Fruit fly (Drosophila melanogaster) whole organism, prepupa: ENCODE results near the gene CG18262.

ENCODE experiments used
- Blimp-1 ChIP-seq: fragments of 200-800 bp; sonication (Bioruptor generic); optimal IDR thresholded peaks from 3 replicates; lab custom pipeline; 2017; ENCODE audit warnings: missing biosample characterization, missing genetic modification characterization, mild to moderate bottlenecking, moderate library complexity, missing genetic modification reagents
- CG10631 ChIP-seq: fragments of 200-800 bp; sonication (Bioruptor generic); optimal IDR thresholded peaks from 2 replicates; lab custom pipeline; 2016; ENCODE audit warnings: missing biosample characterization, missing genetic modification characterization
- CG10669 ChIP-seq: fragments of 200-800 bp; sonication (Bioruptor generic); optimal IDR thresholded peaks from 3 replicates; lab custom pipeline; 2018; ENCODE audit warnings: missing biosample characterization, mild to moderate bottlenecking, missing genetic modification characterization, moderate library complexity
- CG11294 ChIP-seq: fragments of 200-800 bp; sonication (Bioruptor generic); IDR thresholded peaks from 2 replicates; pipeline ENCODE4 v1.3.6; 2022; ENCODE audit warnings: missing biosample characterization, missing genetic modification characterization
- CG11762 ChIP-seq: fragments of 200-800 bp; sonication (Bioruptor generic); optimal IDR thresholded peaks from 3 replicates; lab custom pipeline; 2016; ENCODE audit warnings: missing biosample characterization, missing genetic modification characterization; ENCODE audit not compliant: insufficient read depth
- CG15336 ChIP-seq: fragments of 200-800 bp; sonication (Bioruptor generic); IDR thresholded peaks from 2 replicates; pipeline ENCODE4 v1.3.6; 2022; ENCODE audit warnings: missing biosample characterization, missing genetic modification characterization
- CG1621 ChIP-seq: fragments of 200-800 bp; sonication (Bioruptor generic); optimal IDR thresholded peaks from 3 replicates; lab custom pipeline; 2018; ENCODE audit warnings: missing biosample characterization, mild to moderate bottlenecking, missing genetic modification characterization
- CG16779 ChIP-seq: fragments of 200-800 bp; sonication (Bioruptor generic); optimal IDR thresholded peaks from 3 replicates; lab custom pipeline; 2017; ENCODE audit warnings: missing biosample characterization, mild to moderate bottlenecking, missing genetic modification characterization
- CG3032 ChIP-seq: fragments of 200-800 bp; optimal IDR thresholded peaks from 2 replicates; lab custom pipeline; 2019; ENCODE audit warnings: missing biosample characterization, mild to moderate bottlenecking, missing genetic modification characterization, moderate library complexity
- CG31627 ChIP-seq: fragments of 200-800 bp; sonication (Bioruptor generic); optimal IDR thresholded peaks from 3 replicates; lab custom pipeline; 2016; ENCODE audit warnings: missing biosample characterization, missing genetic modification characterization
- CG3919 ChIP-seq: fragments of 200-800 bp; sonication (Bioruptor generic); optimal IDR thresholded peaks from 3 replicates; lab custom pipeline; 2016; ENCODE audit warnings: missing biosample characterization, missing genetic modification characterization
- CG4318 ChIP-seq: fragments of 200-800 bp; sonication (Bioruptor generic); optimal IDR thresholded peaks from 3 replicates; lab custom pipeline; 2017; ENCODE audit warnings: missing biosample characterization, mild to moderate bottlenecking, missing genetic modification characterization
- CG6163 ChIP-seq: fragments of 200-800 bp; sonication (Bioruptor generic); IDR thresholded peaks from 3 replicates; pipeline ENCODE4 v1.3.6; 2022; ENCODE audit warnings: missing biosample characterization, missing genetic modification characterization
- CG6276 ChIP-seq: fragments of 200-800 bp; sonication (Bioruptor generic); optimal IDR thresholded peaks from 2 replicates; lab custom pipeline; 2017; ENCODE audit warnings: missing biosample characterization, mild to moderate bottlenecking, missing genetic modification characterization
- CG6792 ChIP-seq: fragments of 200-800 bp; sonication (Bioruptor generic); optimal IDR thresholded peaks from 3 replicates; lab custom pipeline; 2016; ENCODE audit warnings: missing biosample characterization, missing genetic modification characterization
- CG6808 ChIP-seq: fragments of 200-800 bp; sonication (Bioruptor generic); optimal IDR thresholded peaks from 3 replicates; lab custom pipeline; 2017; ENCODE audit warnings: missing biosample characterization, missing genetic modification characterization, mild to moderate bottlenecking, moderate library complexity, missing genetic modification reagents
- CG6854 ChIP-seq: fragments of 200-800 bp; sonication (Bioruptor generic); optimal IDR thresholded peaks from 2 replicates; lab custom pipeline; 2017; ENCODE audit warnings: missing biosample characterization, mild to moderate bottlenecking, missing genetic modification characterization
- CG7368 ChIP-seq: fragments of 200-800 bp; sonication (Bioruptor generic); optimal IDR thresholded peaks from 3 replicates; lab custom pipeline; 2016; ENCODE audit warnings: missing biosample characterization, missing genetic modification characterization
- CG8119 ChIP-seq: fragments of 200-800 bp; sonication (Bioruptor generic); IDR thresholded peaks from 3 replicates; pipeline ENCODE4 v1.3.6; 2022; ENCODE audit warnings: missing biosample characterization, missing genetic modification characterization
- CG8319 ChIP-seq: fragments of 200-800 bp; sonication (Bioruptor generic); optimal IDR thresholded peaks from 3 replicates; lab custom pipeline; 2016; ENCODE audit warnings: missing biosample characterization, missing genetic modification characterization
- CG9139 ChIP-seq: fragments of 200-800 bp; sonication (Bioruptor generic); optimal IDR thresholded peaks from 3 replicates; lab custom pipeline; 2017; ENCODE audit warnings: missing biosample characterization, mild to moderate bottlenecking, missing genetic modification characterization
- Eip75B ChIP-seq: fragments of 200-800 bp; sonication (Bioruptor generic); optimal IDR thresholded peaks from 3 replicates; lab custom pipeline; 2016; ENCODE audit warnings: missing biosample characterization, missing genetic modification characterization
- Eip78C ChIP-seq: fragments of 200-800 bp; sonication (Bioruptor generic); peaks from one replicate; lab custom pipeline; 2016; ENCODE audit warnings: missing biosample characterization, missing genetic modification characterization
- Eip93F ChIP-seq: fragments of 200-800 bp; sonication (Bioruptor generic); optimal IDR thresholded peaks from 2 replicates; lab custom pipeline; 2016; ENCODE audit warnings: missing biosample characterization, mild to moderate bottlenecking, missing genetic modification characterization
- Ets21C ChIP-seq: fragments of 200-800 bp; sonication (Bioruptor generic); optimal IDR thresholded peaks from 3 replicates; lab custom pipeline; 2016; ENCODE audit warnings: missing biosample characterization, missing genetic modification characterization
- Ets96B ChIP-seq: fragments of 200-800 bp; optimal IDR thresholded peaks from 2 replicates; lab custom pipeline; 2019; ENCODE audit warnings: missing biosample characterization, mild to moderate bottlenecking, missing genetic modification characterization, moderate library complexity
- Gug ChIP-seq: fragments of 200-800 bp; sonication (Bioruptor generic); IDR thresholded peaks from 2 replicates; pipeline ENCODE4 v1.3.6; 2022; ENCODE audit warnings: missing biosample characterization, missing genetic modification characterization
- Hr39 ChIP-seq: fragments of 200-800 bp; sonication (Bioruptor generic); optimal IDR thresholded peaks from 2 replicates; lab custom pipeline; 2016; ENCODE audit warnings: missing biosample characterization, missing genetic modification characterization
- Hr4 ChIP-seq: fragments of 200-800 bp; sonication (Bioruptor generic); optimal IDR thresholded peaks from 3 replicates; lab custom pipeline; 2016; ENCODE audit warnings: missing biosample characterization, missing genetic modification characterization
- Lpt ChIP-seq: fragments of 200-800 bp; sonication (Bioruptor generic); optimal IDR thresholded peaks from 3 replicates; lab custom pipeline; 2016; ENCODE audit warnings: missing biosample characterization, missing genetic modification characterization
- Met ChIP-seq: fragments of 200-800 bp; sonication (Bioruptor generic); optimal IDR thresholded peaks from 3 replicates; lab custom pipeline; 2016; ENCODE audit warnings: missing biosample characterization, missing genetic modification characterization
- OdsH ChIP-seq: fragments of 200-800 bp; sonication (Bioruptor generic); optimal IDR thresholded peaks from 3 replicates; lab custom pipeline; 2016; ENCODE audit warnings: missing biosample characterization, missing genetic modification characterization
- Smox ChIP-seq: fragments of 200-800 bp; sonication (Bioruptor generic); optimal IDR thresholded peaks from 3 replicates; lab custom pipeline; 2016; ENCODE audit warnings: missing biosample characterization, missing genetic modification characterization
- Sox102F ChIP-seq: fragments of 200-800 bp; sonication (Bioruptor generic); optimal IDR thresholded peaks from 2 replicates; lab custom pipeline; 2016; ENCODE audit warnings: missing biosample characterization, mild to moderate bottlenecking, missing genetic modification characterization
- Sox14 ChIP-seq: fragments of 200-800 bp; sonication (Bioruptor generic); optimal IDR thresholded peaks from 3 replicates; lab custom pipeline; 2016; ENCODE audit warnings: missing biosample characterization, missing genetic modification characterization
- Sox15 ChIP-seq: fragments of 200-800 bp; sonication (Bioruptor generic); optimal IDR thresholded peaks from 3 replicates; lab custom pipeline; 2016; ENCODE audit warnings: missing biosample characterization, missing genetic modification characterization
- achi ChIP-seq: fragments of 200-800 bp; sonication (Bioruptor generic); optimal IDR thresholded peaks from 3 replicates; lab custom pipeline; 2016; ENCODE audit warnings: missing biosample characterization, missing genetic modification characterization
- acj6 ChIP-seq: fragments of 200-800 bp; sonication (Bioruptor generic); optimal IDR thresholded peaks from 3 replicates; lab custom pipeline; 2016; ENCODE audit warnings: missing biosample characterization, missing genetic modification characterization
- cyc ChIP-seq: fragments of 200-800 bp; sonication (Bioruptor generic); optimal IDR thresholded peaks from 3 replicates; lab custom pipeline; 2016; ENCODE audit warnings: missing biosample characterization, missing genetic modification characterization
- dac ChIP-seq: fragments of 200-800 bp; sonication (Bioruptor generic); optimal IDR thresholded peaks from 2 replicates; lab custom pipeline; 2017; ENCODE audit warnings: missing biosample characterization, mild to moderate bottlenecking, missing genetic modification characterization
- dsx ChIP-seq: fragments of 200-800 bp; optimal IDR thresholded peaks from 3 replicates; lab custom pipeline; 2019; ENCODE audit warnings: missing biosample characterization, mild to moderate bottlenecking, missing genetic modification characterization, moderate library complexity; ENCODE audit not compliant: poor library complexity, severe bottlenecking
- eg ChIP-seq: fragments of 200-800 bp; sonication (Bioruptor generic); IDR thresholded peaks from 3 replicates; pipeline ENCODE4 v1.3.6; 2022; ENCODE audit warnings: missing biosample characterization, missing genetic modification characterization
- esn ChIP-seq: fragments of 200-800 bp; sonication (Bioruptor generic); optimal IDR thresholded peaks from 2 replicates; lab custom pipeline; 2016; ENCODE audit warnings: missing biosample characterization, mild to moderate bottlenecking, missing genetic modification characterization, moderate library complexity
- fd59A ChIP-seq: fragments of 200-800 bp; sonication (Bioruptor generic); optimal IDR thresholded peaks from 2 replicates; lab custom pipeline; 2017; ENCODE audit warnings: missing biosample characterization, mild to moderate bottlenecking, missing genetic modification characterization, missing genetic modification reagents
- fd85E ChIP-seq: fragments of 200-800 bp; sonication (Bioruptor generic); optimal IDR thresholded peaks from 3 replicates; lab custom pipeline; 2016; ENCODE audit warnings: missing biosample characterization, missing genetic modification characterization
- lz ChIP-seq: fragments of 200-800 bp; sonication (Bioruptor generic); optimal IDR thresholded peaks from 3 replicates; lab custom pipeline; 2016; ENCODE audit warnings: missing biosample characterization, missing genetic modification characterization
- net ChIP-seq: fragments of 200-800 bp; sonication (Bioruptor generic); optimal IDR thresholded peaks from 3 replicates; lab custom pipeline; 2016; ENCODE audit warnings: missing biosample characterization, missing genetic modification characterization
- pdm3 ChIP-seq: fragments of 200-800 bp; sonication (Bioruptor generic); optimal IDR thresholded peaks from 3 replicates; lab custom pipeline; 2016; ENCODE audit warnings: missing biosample characterization, missing genetic modification characterization
- salr ChIP-seq, 2 experiments: fragments of 200-800 bp; sonication (Bioruptor generic); optimal IDR thresholded peaks; 3 replicates each; lab custom pipeline; 2016 to 2018; ENCODE audit warnings: missing biosample characterization in 2 of 2, missing genetic modification characterization in 2 of 2, mild to moderate bottlenecking in 1 of 2
- svp ChIP-seq: fragments of 200-800 bp; sonication (Bioruptor generic); peaks from one replicate; lab custom pipeline; 2016; ENCODE audit warnings: missing biosample characterization, missing genetic modification characterization
- vri ChIP-seq: fragments of 200-800 bp; sonication (Bioruptor generic); optimal IDR thresholded peaks from 3 replicates; lab custom pipeline; 2016; ENCODE audit warnings: missing biosample characterization, mild to moderate bottlenecking, missing genetic modification characterization

The CG18262 gene

dm6 chrX:8113386-8114279 lies 39.1 kb upstream of the CG18262 start:
- TF ChIP-seq CG15336 (GFP tag; lab: Robert Waterston, UW) (0 out of 2 replicates have a peak, but pooled peaks have one; percentile 16), Ets96B (no peak), CG3919 (GFP tag; lab: Kevin White, UChicago) (no peak), dsx (GFP tag; lab: Kevin White, UChicago) (no peak), Met (GFP tag; lab: Kevin White, UChicago) (peak; percentile 3), CG9139 (GFP tag; lab: Kevin White, UChicago) (no peak), Sox14 (GFP tag; lab: Kevin White, UChicago) (no peak), CG6163 (GFP tag; lab: Robert Waterston, UW) (0 out of 3 replicates have a peak, but pooled peaks have one; percentile 17), CG16779 (tag; lab: Kevin White, UChicago) (no peak), CG4318 (GFP tag; lab: Kevin White, UChicago) (no peak), eg (GFP tag; lab: Robert Waterston, UW) (peak; percentile 28; the same call in 1 of the 3 replicates), fd85E (GFP tag; lab: Kevin White, UChicago) (no peak), achi (GFP tag; lab: Kevin White, UChicago) (peak; percentile 5), Gug (no peak), cyc (peak; percentile 13), lz (peak; percentile 30), pdm3 (GFP tag; lab: Kevin White, UChicago) (peak; percentile 36), CG6276 (no peak), CG8319 (GFP tag; lab: Kevin White, UChicago) (no peak), CG10631 (GFP tag; lab: Kevin White, UChicago) (peak; percentile 17), Sox102F (no peak), net (GFP tag; lab: Kevin White, UChicago) (no peak), CG6792 (GFP tag; lab: Kevin White, UChicago) (peak; percentile 0), OdsH (no peak), Eip78C (GFP tag; lab: Kevin White, UChicago) (peak; percentile 54), CG8119 (GFP tag; lab: Robert Waterston, UW) (no peak), salr (GFP tag; optimal IDR thresholded peaks at IDR 0.05; lab: Kevin White, UChicago) (no peak), CG3032 (tag; lab: Kevin White, UChicago) (no peak), CG1621 (tag; lab: Kevin White, UChicago) (no peak), CG6854 (GFP tag; lab: Kevin White, UChicago) (no peak), Hr4 (peak; percentile 24), Smox (GFP tag; lab: Kevin White, UChicago) (no peak), dac (GFP tag; lab: Kevin White, UChicago) (no peak), acj6 (GFP tag; lab: Kevin White, UChicago) (peak; percentile 15), fd59A (no peak), Eip75B (GFP tag; lab: Kevin White, UChicago) (no peak), Lpt (GFP tag; lab: Kevin White, UChicago) (no peak), Ets21C (no peak), Blimp-1 (no peak), Eip93F (GFP tag; lab: Kevin White, UChicago) (no peak), svp (GFP tag; lab: Kevin White, UChicago) (peak; percentile 31), CG31627 (GFP tag; lab: Kevin White, UChicago) (peak; percentile 3), CG6808 (no peak), CG11294 (GFP tag; lab: Robert Waterston, UW) (peak; percentile 50; the same call in 1 of the 2 replicates), Sox15 (GFP tag; lab: Kevin White, UChicago) (no peak), esn (GFP tag; lab: Kevin White, UChicago) (peak; percentile 15), CG10669 (GFP tag; lab: Kevin White, UChicago) (no peak), vri (GFP tag; lab: Kevin White, UChicago) (no peak), CG11762 (GFP tag; lab: Kevin White, UChicago) (no peak), Hr39 (GFP tag; lab: Kevin White, UChicago) (peak; percentile 25), CG7368 (GFP tag; lab: Kevin White, UChicago) (no peak)
